Fruit fly (Drosophila melanogaster): ENCODE measurements around the gene rdx.

Gene rdx

dm6 chr3R:13971728-13972448, 60.0 kb downstream of the rdx start:
- TF ChIP-seq Myc (optimal IDR thresholded peaks at IDR 0.05) (no peak), Sin3A (optimal IDR thresholded peaks at IDR 0.05) (no peak), h (optimal IDR thresholded peaks at IDR 0.05) (no peak), psq (optimal IDR thresholded peaks at IDR 0.05) (no peak), ttk (optimal IDR thresholded peaks at IDR 0.05) (no peak), insv (optimal IDR thresholded peaks at IDR 0.05) (no peak)

dm6 chr3R:13964513-13964975, 67.3 kb downstream of the rdx start, which contains the start of gene Orc2:
Orc2 (plus strand) TSS chr3R:13964885.
- TF ChIP-seq Sin3A (optimal IDR thresholded peaks at IDR 0.05), result no peak
- no peak for TF ChIP-seq ttk (optimal IDR thresholded peaks at IDR 0.05)
- TF ChIP-seq Myc (optimal IDR thresholded peaks at IDR 0.05), result no peak
- no peak for TF ChIP-seq psq (optimal IDR thresholded peaks at IDR 0.05)
- TF ChIP-seq insv (optimal IDR thresholded peaks at IDR 0.05), result no peak
- no peak for TF ChIP-seq h (optimal IDR thresholded peaks at IDR 0.05)

- TF ChIP-seq h (optimal IDR thresholded peaks at IDR 0.05) (no peak), insv (optimal IDR thresholded peaks at IDR 0.05) (no peak), Sin3A (optimal IDR thresholded peaks at IDR 0.05) (no peak), Myc (optimal IDR thresholded peaks at IDR 0.05) (no peak), ttk (optimal IDR thresholded peaks at IDR 0.05) (no peak), psq (optimal IDR thresholded peaks at IDR 0.05) (no peak)
Observed at dm6 chr3R:13964074-13964473, 67.8 kb downstream of the rdx start, which contains the start of gene Kots. Kots (minus strand) TSS chr3R:13964174.

- no peak for TF ChIP-seq insv (optimal IDR thresholded peaks at IDR 0.05)
- TF ChIP-seq Myc (optimal IDR thresholded peaks at IDR 0.05), result no peak
- TF ChIP-seq ttk (optimal IDR thresholded peaks at IDR 0.05), result no peak
- no peak for TF ChIP-seq Sin3A (optimal IDR thresholded peaks at IDR 0.05)
- TF ChIP-seq psq (optimal IDR thresholded peaks at IDR 0.05), result no peak
- no peak for TF ChIP-seq h (optimal IDR thresholded peaks at IDR 0.05)
Observed at dm6 chr3R:13958582-13958981, 73.3 kb downstream of the rdx start, which contains the start of gene Ipp. Ipp (plus strand) TSS chr3R:13958789.

- TF ChIP-seq psq (optimal IDR thresholded peaks at IDR 0.05) (no peak), h (optimal IDR thresholded peaks at IDR 0.05) (no peak), insv (optimal IDR thresholded peaks at IDR 0.05) (no peak)
Observed at dm6 chr3R:13956809-13957351, 75.0 kb downstream of the rdx start.

- TF ChIP-seq Myc (optimal IDR thresholded peaks at IDR 0.05), result no peak
- no peak for TF ChIP-seq insv (optimal IDR thresholded peaks at IDR 0.05)
- TF ChIP-seq psq (optimal IDR thresholded peaks at IDR 0.05), result no peak
- no peak for TF ChIP-seq Sin3A (optimal IDR thresholded peaks at IDR 0.05)
- TF ChIP-seq h (optimal IDR thresholded peaks at IDR 0.05), result no peak
- no peak for TF ChIP-seq ttk (optimal IDR thresholded peaks at IDR 0.05)
Observed at dm6 chr3R:13955227-13955626, 76.6 kb downstream of the rdx start.

dm6 chr3R:13952303-13952702, 79.6 kb downstream of the rdx start:
- no peak for TF ChIP-seq insv (optimal IDR thresholded peaks at IDR 0.05)
- no peak for TF ChIP-seq Myc (optimal IDR thresholded peaks at IDR 0.05)
- TF ChIP-seq ttk (optimal IDR thresholded peaks at IDR 0.05), result no peak
- TF ChIP-seq psq (optimal IDR thresholded peaks at IDR 0.05), result no peak
- TF ChIP-seq Sin3A (optimal IDR thresholded peaks at IDR 0.05), result no peak
- no peak for TF ChIP-seq h (optimal IDR thresholded peaks at IDR 0.05)

- TF ChIP-seq psq (optimal IDR thresholded peaks at IDR 0.05), result no peak
- TF ChIP-seq Sin3A (optimal IDR thresholded peaks at IDR 0.05), result no peak
- no peak for TF ChIP-seq Myc (optimal IDR thresholded peaks at IDR 0.05)
- TF ChIP-seq insv (optimal IDR thresholded peaks at IDR 0.05), result no peak
- no peak for TF ChIP-seq ttk (optimal IDR thresholded peaks at IDR 0.05)
Observed at dm6 chr3R:13951038-13951437, 80.8 kb downstream of the rdx start, which contains the start of gene CG9926. CG9926 (minus strand) TSS chr3R:13951138.

dm6 chr3R:13949571-13949970, 82.3 kb downstream of the rdx start:
- TF ChIP-seq Myc (optimal IDR thresholded peaks at IDR 0.05), result no peak
- TF ChIP-seq psq (optimal IDR thresholded peaks at IDR 0.05), result no peak
- no peak for TF ChIP-seq ttk (optimal IDR thresholded peaks at IDR 0.05)
- TF ChIP-seq h (optimal IDR thresholded peaks at IDR 0.05), result no peak
- no peak for TF ChIP-seq insv (optimal IDR thresholded peaks at IDR 0.05)
- no peak for TF ChIP-seq Sin3A (optimal IDR thresholded peaks at IDR 0.05)

- no peak for TF ChIP-seq Sin3A (optimal IDR thresholded peaks at IDR 0.05)
- TF ChIP-seq insv (optimal IDR thresholded peaks at IDR 0.05), result no peak
- no peak for TF ChIP-seq psq (optimal IDR thresholded peaks at IDR 0.05)
- no peak for TF ChIP-seq h (optimal IDR thresholded peaks at IDR 0.05)
- no peak for TF ChIP-seq ttk (optimal IDR thresholded peaks at IDR 0.05)
- no peak for TF ChIP-seq Myc (optimal IDR thresholded peaks at IDR 0.05)
Observed at dm6 chr3R:13948237-13948636, 83.6 kb downstream of the rdx start, which contains the start of gene CG31517. CG31517 (plus strand) TSS chr3R:13948420.

dm6 chr3R:13947415-13947814, 84.4 kb downstream of the rdx start:
- no peak for TF ChIP-seq psq (optimal IDR thresholded peaks at IDR 0.05)
- no peak for TF ChIP-seq Myc (optimal IDR thresholded peaks at IDR 0.05)

dm6 chr3R:13946117-13946516, 85.7 kb downstream of the rdx start:
- TF ChIP-seq ttk (optimal IDR thresholded peaks at IDR 0.05), result no peak
- TF ChIP-seq Myc (optimal IDR thresholded peaks at IDR 0.05), result no peak
- no peak for TF ChIP-seq insv (optimal IDR thresholded peaks at IDR 0.05)
- no peak for TF ChIP-seq Sin3A (optimal IDR thresholded peaks at IDR 0.05)
- no peak for TF ChIP-seq h (optimal IDR thresholded peaks at IDR 0.05)
- no peak for TF ChIP-seq psq (optimal IDR thresholded peaks at IDR 0.05)

All from Kc167 (cell line).